Fruit fly (Drosophila melanogaster) whole organism: ENCODE measurements around the gene CG11891.

Experiments used
- CG8478 ChIP-seq: fragments of >200 bp; optimal IDR thresholded peaks from 2 replicates; lab custom pipeline; 2018; ENCODE audit warnings: inconsistent platforms
- Dll ChIP-seq: fragments of >200 bp; optimal IDR thresholded peaks from 2 replicates; lab custom pipeline; 2017
- EcR ChIP-seq, 2 experiments: fragments of >200 bp; optimal IDR thresholded peaks; 2 replicates each; lab custom pipeline; 2017; ENCODE audit warnings: missing biosample characterization in 2 of 2, missing genetic modification characterization in 2 of 2, missing genetic modification reagents in 2 of 2
- pan ChIP-seq: fragments of >200 bp; optimal IDR thresholded peaks from 2 replicates; lab custom pipeline; 2017
- psq ChIP-seq: fragments of >200 bp; optimal IDR thresholded peaks from 2 replicates; lab custom pipeline; 2017
- usp ChIP-seq: fragments of >200 bp; optimal IDR thresholded peaks from 2 replicates; lab custom pipeline; 2017; ENCODE audit warnings: missing biosample characterization, missing genetic modification characterization, mixed read lengths

The CG11891 gene

DNA sequence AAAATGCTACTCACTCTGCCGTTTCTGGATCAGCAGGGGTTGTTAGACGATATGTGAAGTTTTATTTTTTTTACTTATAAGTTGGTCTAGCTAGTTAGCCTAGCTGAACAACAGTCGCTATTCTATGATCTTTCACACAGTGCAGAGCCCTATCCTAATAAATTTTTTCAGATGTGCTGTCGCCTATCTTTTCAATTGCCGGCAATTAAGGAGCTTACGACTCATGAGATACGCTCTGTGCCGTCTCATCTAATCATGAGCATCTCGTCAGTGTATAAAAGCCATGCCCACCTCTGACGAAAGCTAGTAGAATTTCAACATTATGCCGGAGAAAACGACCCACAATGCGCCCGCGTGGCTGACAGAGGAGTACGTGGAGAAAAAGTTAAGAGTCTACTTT lies at the start of gene CG11891, which contains the start of gene CG11889:
CG11891 (plus strand) TSS at position 301 of the 400 bp plus-strand sequence.
CG11889 (plus strand) TSS at position 301 of the 400 bp plus-strand sequence.
- TF ChIP-seq pan (lab: Kevin White, UChicago) (no peak), usp (GFP tag; lab: Kevin White, UChicago) (no peak)

DNA sequence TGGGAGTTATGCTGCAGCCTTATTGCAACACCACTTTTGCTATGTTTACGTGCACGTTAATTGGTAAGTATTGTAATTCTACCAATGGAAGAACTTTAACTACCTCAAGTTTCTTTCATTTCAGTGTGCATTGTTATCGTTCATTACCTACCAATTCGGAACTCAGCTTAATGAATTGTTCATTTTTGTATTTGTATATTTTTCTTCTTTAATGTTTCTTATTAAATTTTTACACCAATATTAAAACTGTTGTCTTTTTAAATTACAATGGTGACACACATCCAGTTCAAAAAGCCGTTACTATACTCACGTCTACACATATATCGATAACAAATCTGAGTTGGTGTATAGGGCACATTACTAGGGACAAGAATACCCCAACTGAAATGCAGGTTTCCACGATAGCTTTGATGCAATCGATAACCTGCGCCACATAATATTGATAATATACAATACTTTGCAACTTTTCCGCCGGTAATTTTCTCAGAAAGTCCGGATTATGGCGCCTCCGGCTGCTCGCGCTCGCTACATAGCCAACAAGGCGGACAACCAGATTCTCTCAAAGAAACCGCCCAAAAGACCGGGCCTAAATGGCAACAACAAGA lies 48.7 kb upstream of the CG11891 start, which contains the start of gene Alg9:
Alg9 (plus strand) TSS at position 387 of the 605 bp plus-strand sequence.
- TF ChIP-seq CG8478 (lab: Kevin White, UChicago) (no peak), usp (GFP tag; lab: Kevin White, UChicago) (no peak), psq (no peak), EcR (GFP tag; optimal IDR thresholded peaks at IDR 0.05; lab: Kevin White, UChicago) (no peak), pan (lab: Kevin White, UChicago) (no peak), Dll (lab: Kevin White, UChicago) (no peak)

DNA sequence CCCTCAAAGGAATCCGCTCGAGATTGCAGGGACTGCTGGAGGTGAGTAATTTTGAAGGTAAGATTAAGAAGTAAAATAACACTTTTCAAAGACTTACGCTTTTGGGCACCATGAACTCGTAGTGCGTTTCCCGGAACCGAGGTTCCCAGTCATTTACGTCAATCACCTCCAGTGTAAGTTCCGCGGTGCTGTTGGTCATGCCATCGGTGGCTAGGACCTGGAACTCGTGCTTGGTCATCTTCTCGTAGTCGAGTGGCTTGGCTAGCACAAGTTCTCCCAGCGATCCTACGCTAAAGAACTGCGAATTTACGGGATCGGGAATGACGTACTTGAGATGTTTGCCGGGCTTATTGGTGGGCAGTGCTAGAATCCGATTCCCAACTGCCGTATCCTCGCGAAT lies 44.5 kb upstream of the CG11891 start:
- TF ChIP-seq Dll (lab: Kevin White, UChicago) (no peak), psq (no peak), EcR (GFP tag; optimal IDR thresholded peaks at IDR 0.05; lab: Kevin White, UChicago) (no peak)

DNA sequence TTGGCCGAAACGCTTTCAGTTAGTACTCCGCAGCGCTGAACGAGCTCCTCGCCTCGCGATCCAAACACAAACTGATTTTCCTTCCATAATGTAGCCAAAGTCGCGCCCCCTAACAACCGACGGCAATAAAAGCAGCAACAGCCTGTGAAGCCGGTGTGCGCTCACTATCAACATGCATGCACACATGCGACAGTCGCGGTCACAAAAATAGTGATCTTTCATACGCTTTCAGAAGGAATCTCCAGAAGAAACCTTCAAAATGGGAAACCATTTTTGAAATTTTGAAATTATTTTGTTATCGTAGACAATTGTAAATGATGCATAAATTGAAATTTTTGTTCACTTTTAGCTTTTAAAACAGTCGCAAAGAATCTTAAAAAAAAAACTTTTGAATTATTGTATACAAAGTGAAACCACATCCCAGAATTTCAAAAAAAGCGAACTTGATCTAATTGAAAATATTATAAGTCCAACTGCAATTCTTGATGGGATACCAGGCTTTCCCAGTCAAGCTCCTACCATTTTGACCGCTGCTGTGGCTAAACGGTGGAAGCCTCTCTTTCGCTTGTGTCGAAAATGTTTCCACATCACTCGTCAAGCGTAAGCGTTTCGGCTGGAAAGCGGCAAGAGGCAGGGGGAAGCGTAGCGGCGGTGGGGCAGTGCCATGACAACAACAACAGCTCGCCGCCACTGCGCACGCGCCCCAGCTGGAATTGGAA lies 37.6 kb upstream of the CG11891 start, which contains the start of gene Cad96Cb:
Cad96Cb (minus strand) TSS at position 51 of the 719 bp plus-strand sequence.
- TF ChIP-seq pan (lab: Kevin White, UChicago) (no peak), Dll (lab: Kevin White, UChicago) (no peak), CG8478 (lab: Kevin White, UChicago) (no peak), EcR (GFP tag; optimal IDR thresholded peaks at IDR 0.05; lab: Kevin White, UChicago) (no peak), psq (no peak), usp (GFP tag; lab: Kevin White, UChicago) (no peak)

DNA sequence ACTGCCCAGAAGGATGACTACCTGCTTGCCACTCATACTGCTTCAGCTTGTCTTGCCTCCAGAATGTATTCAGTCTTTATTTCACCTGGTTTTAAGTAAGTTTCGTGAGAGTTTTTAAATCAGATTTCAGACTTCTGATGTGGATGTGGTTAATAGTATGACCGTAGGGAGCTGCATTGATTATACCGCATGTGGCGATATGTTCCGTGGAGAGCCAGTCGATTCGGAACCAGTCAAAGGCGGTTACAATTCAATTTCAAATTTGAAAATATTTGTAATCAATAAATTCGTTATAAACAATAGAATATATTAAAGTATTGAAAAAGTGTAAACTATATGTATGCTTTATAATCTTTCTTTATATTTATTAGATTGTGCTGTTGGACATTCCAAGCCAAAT lies 34.6 kb upstream of the CG11891 start, which contains the start of gene Sil1:
Sil1 (minus strand) TSS at position 168 of the 400 bp plus-strand sequence.
- no peak for TF ChIP-seq psq
- TF ChIP-seq Dll (lab: Kevin White, UChicago), result no peak
- TF ChIP-seq usp (GFP tag; lab: Kevin White, UChicago), result no peak
- TF ChIP-seq pan (lab: Kevin White, UChicago), result no peak
- TF ChIP-seq EcR (GFP tag; optimal IDR thresholded peaks at IDR 0.05; lab: Kevin White, UChicago), result no peak
- TF ChIP-seq CG8478 (lab: Kevin White, UChicago), result no peak

DNA sequence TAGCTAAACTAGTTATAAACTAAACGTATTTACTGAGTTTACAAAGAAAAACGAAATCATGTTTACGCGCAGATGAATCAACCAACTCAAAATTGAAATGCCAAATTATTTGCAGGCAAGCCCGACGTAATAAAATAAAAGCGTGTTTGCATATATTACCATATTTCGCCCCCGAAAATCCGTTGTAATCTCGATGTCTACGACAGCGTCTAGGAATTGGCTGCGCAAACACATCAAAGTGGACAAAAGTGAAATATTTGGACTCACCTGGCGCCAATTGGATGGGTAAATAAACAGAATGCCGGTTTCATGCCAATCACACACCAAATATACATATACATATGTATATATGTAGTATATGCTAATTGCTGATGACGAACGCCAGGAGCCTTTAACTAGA lies 33.9 kb upstream of the CG11891 start:
- TF ChIP-seq psq (no peak), usp (GFP tag; lab: Kevin White, UChicago) (no peak), EcR (GFP tag; optimal IDR thresholded peaks at IDR 0.05; lab: Kevin White, UChicago) (no peak), CG8478 (lab: Kevin White, UChicago) (no peak), pan (lab: Kevin White, UChicago) (no peak), Dll (lab: Kevin White, UChicago) (no peak)

DNA sequence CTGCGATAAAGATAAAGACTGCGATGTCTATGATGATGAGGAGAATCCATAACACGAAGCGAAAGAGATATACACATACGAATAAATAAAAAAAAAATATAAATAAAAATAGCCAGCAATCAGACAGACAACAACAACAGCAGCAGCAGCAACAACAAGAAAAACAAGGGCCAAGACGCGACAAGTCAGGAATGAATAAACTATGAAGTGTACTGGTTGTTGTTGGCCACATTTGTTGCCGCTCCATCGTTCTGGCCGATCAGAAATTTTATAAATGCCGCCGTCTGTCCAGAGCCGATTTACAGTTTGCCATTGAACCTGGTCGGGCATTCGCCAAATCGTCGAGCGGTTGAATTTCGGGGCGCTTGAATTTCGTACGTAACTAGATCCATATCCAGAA lies 32.7 kb upstream of the CG11891 start, which contains the start of gene Jhbp7:
Jhbp7 (plus strand) TSS at position 301 of the 400 bp plus-strand sequence.
- no peak for TF ChIP-seq EcR (GFP tag; optimal IDR thresholded peaks at IDR 0.05; lab: Kevin White, UChicago)
- TF ChIP-seq Dll (lab: Kevin White, UChicago), result no peak
- TF ChIP-seq pan (lab: Kevin White, UChicago), result no peak
- TF ChIP-seq usp (GFP tag; lab: Kevin White, UChicago), result no peak
- no peak for TF ChIP-seq psq
- TF ChIP-seq CG8478 (lab: Kevin White, UChicago), result no peak

DNA sequence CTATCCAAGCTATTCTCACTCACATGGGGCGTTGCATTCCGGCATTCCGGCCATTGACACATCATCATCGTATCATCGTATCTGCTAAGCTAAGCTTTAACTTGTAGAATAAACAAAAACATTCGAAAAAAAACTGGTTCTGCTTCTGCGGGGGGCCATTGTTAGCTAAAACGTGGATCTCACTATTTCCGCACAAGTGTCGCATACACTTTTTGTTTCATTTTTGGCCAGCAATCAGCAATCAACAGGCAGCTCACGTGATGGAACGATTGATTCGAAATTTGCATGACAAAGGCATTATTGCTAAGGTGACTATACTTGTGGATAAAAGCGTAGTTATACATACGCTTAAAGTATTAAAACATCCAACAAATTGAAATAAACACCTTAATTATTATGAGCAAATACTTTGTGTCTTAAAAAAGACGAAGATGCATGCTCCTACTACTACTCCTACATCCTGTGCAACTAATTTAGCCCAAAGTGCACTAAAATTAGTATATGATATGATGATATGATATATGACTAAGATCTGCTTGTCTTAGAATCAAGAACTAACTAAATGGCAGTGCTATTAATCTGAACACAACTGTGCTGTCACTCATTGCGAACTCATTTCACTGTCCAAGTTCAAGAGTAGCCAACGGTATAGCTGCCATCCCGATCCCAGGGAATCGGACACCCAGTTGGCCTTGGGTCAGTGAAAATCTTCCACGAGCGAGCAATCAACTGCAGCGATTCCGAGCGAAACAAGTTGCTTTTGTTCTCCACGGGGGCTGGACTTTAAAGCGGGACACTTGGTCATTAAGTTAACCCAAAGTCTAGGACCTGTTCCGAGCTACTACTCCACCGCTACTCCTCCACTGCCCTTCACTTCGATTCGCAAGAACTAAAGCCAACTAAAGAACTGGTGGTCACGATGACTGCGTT lies 31.0 kb upstream of the CG11891 start:
- TF ChIP-seq EcR (GFP tag; optimal IDR thresholded peaks at IDR 0.05; lab: Kevin White, UChicago), result no peak
- no peak for TF ChIP-seq usp (GFP tag; lab: Kevin White, UChicago)
- TF ChIP-seq Dll (lab: Kevin White, UChicago), result no peak
- TF ChIP-seq psq, result no peak
- TF ChIP-seq pan (lab: Kevin White, UChicago), result no peak
- no peak for TF ChIP-seq CG8478 (lab: Kevin White, UChicago)

DNA sequence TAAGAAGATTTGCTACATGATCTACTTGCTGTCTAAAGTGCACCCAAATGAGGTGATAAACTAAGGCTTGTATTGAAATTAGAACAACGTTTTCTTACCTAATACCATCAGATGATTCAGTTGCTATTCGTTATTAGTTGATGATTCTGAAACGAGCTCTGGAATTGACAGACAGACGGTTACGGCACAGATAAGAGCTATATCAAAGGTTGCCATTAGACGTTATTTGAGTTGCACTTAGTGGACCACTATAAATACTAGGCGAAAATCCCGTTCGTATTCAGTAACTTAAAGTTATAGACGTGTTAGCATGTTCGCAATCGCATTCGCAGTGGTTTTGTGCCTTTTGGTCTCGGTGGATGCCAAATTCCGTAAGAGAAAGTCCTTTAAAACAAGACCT lies 30.1 kb upstream of the CG11891 start, which contains the start of gene to:
to (plus strand) TSS at position 301 of the 400 bp plus-strand sequence.
- TF ChIP-seq Dll (lab: Kevin White, UChicago) (no peak), usp (GFP tag; lab: Kevin White, UChicago) (no peak), pan (lab: Kevin White, UChicago) (no peak), EcR (GFP tag; optimal IDR thresholded peaks at IDR 0.05; lab: Kevin White, UChicago) (no peak), psq (no peak), CG8478 (lab: Kevin White, UChicago) (no peak)

DNA sequence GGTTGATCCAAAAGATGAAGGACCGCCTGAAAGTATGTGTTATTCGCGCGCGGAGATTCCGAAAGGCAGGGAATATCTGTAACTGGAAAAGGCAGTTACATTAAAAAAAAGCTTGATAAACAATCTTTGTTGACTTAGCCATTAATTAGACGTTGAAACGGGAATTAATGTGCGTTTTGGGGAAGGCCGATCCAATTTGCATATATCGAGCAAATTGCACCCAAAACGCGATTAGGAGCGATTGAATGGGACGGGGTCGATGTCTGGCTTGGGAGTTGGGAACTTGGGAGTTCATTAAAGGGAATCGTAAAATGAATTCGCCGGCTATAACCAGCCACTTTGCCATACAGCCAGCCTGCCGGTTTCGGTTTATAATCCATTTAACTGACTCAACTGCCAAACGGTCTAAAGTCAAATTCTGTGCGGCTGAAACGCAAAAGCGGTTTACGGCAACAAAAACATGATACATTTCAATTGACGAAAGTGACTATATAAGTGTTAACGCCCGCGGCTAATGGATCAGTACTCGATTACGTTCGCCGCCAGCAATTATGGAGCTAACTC lies 28.4 kb upstream of the CG11891 start, which contains the start of gene CG11854:
CG11854 (plus strand) TSS at position 514 of the 564 bp plus-strand sequence.
- TF ChIP-seq pan (lab: Kevin White, UChicago) (no peak), Dll (lab: Kevin White, UChicago) (no peak), psq (no peak), usp (GFP tag; lab: Kevin White, UChicago) (no peak), EcR (GFP tag; optimal IDR thresholded peaks at IDR 0.05; lab: Kevin White, UChicago) (no peak), CG8478 (lab: Kevin White, UChicago) (no peak)
